Worm (Caenorhabditis elegans): ENCODE results near the gene ced-10.

ced-10 gene

DNA sequence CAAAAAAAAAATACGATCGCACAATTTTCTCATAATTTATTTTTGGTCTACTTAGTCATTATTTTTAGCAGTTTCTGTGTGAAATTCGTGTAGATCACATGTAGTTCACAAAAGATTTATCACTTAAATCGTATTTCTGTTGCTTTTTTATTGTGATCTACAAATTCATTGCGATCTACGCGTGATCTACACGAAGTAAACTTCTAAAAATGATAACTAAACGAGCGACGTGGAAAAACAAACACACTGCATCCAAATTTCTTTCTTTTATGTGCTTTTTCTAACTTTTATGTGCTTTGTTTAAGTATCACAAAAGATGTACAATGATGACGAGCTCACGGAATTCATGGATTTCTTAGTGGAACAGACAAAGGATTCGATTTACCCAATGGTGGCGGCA lies 30.5 kb upstream of the ced-10 start, which contains the start of gene B0212.3:
Gene B0212.3 (plus strand): TSS at position 301 of the 400 bp plus-strand sequence.
- TF ChIP-seq F10B5.3 (tag; optimal IDR thresholded peaks at IDR 0.05) (no peak), lin-39 (tag; optimal IDR thresholded peaks at IDR 0.05) (no peak), tra-1 (GFP tag; IDR thresholded peaks at IDR 0.05) (no peak), T26A8.4 (GFP tag; IDR thresholded peaks at IDR 0.05) (no peak), ceh-82 (tag; optimal IDR thresholded peaks at IDR 0.05) (no peak), zfp-3 (GFP tag; conservative IDR thresholded peaks at IDR 0.05) (no peak), spr-1 (tag; optimal IDR thresholded peaks at IDR 0.05) (no peak), nhr-76 (tag; optimal IDR thresholded peaks at IDR 0.05) (no peak), nhr-10 (tag; optimal IDR thresholded peaks at IDR 0.05) (no peak), zag-1 (tag; optimal IDR thresholded peaks at IDR 0.05) (no peak), pqm-1 (tag; optimal IDR thresholded peaks at IDR 0.05) (no peak), nhr-77 (tag; optimal IDR thresholded peaks at IDR 0.05) (no peak), madf-9 (GFP tag; conservative IDR thresholded peaks at IDR 0.05) (no peak), nhr-102 (tag; optimal IDR thresholded peaks at IDR 0.05) (no peak), egl-43 (GFP tag; IDR thresholded peaks at IDR 0.05) (no peak), dve-1 (tag; optimal IDR thresholded peaks at IDR 0.05; ENCODE audit: insufficient read depth) (no peak), php-3 (GFP tag; IDR thresholded peaks at IDR 0.05) (no peak), ZK546.5 (tag; optimal IDR thresholded peaks at IDR 0.05) (no peak), ztf-7 (tag; optimal IDR thresholded peaks at IDR 0.05) (no peak), saeg-2 (GFP tag; IDR thresholded peaks at IDR 0.05) (no peak)

DNA sequence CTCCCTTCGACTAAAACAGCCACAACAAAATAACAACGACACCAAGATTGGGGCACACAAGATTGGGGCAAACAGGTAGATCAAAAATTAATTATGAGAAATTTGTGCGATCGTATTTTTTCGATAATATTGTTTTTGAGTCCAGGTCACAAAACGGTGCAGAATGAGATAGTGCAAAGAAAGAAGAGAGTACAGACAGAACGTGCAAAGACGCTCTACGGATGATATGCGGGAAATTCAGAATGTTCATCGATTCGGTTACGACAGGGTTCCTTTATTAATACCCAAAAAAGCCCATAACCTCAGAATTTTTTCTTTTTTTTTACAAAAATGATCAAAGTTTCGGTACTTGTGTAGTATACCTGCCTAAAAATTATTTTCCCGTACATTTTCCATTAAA lies 29.9 kb upstream of the ced-10 start:
- peak; percentile 11 for TF ChIP-seq dpl-1 (GFP tag; optimal IDR thresholded peaks at IDR 0.05)
- no peak for TF ChIP-seq Y105C5A.15 (GFP tag; IDR thresholded peaks at IDR 0.05)
- TF ChIP-seq lin-38 (GFP tag; IDR thresholded peaks at IDR 0.05), result peak; percentile 69

DNA sequence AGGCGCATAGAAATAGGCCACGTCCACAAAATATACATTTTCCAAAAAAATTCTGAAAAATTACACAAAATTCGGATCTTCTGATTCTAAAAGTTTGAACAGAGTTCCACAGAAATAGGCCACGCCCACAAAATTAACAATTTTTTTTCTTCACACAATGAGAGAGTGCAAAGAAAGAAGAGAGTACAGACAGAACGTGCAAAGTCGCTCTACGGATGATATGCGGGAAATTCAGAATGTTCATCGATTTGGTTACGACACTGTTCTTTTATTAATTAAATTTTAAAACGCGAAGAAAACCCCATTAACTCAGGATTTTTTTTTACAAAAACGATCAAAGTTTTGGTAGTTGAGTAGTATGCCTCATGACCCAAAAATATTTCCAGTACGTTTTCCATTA lies 23.7 kb upstream of the ced-10 start:
- TF ChIP-seq mes-2 (tag; optimal IDR thresholded peaks at IDR 0.05; ENCODE audit: poor library complexity, severe bottlenecking) (peak; percentile 18), aha-1 (tag) (peak; percentile 72), ZK337.2 (GFP tag; IDR thresholded peaks at IDR 0.05) (no peak), hmg-1.1 (GFP tag; IDR thresholded peaks at IDR 0.05) (no peak), spr-1 (tag; optimal IDR thresholded peaks at IDR 0.05) (no peak), lin-38 (GFP tag; IDR thresholded peaks at IDR 0.05) (peak; percentile 73), Y48G9A.11 (GFP tag; IDR thresholded peaks at IDR 0.05) (no peak), T26A8.4 (GFP tag; IDR thresholded peaks at IDR 0.05) (no peak), duxl-1 (tag; optimal IDR thresholded peaks at IDR 0.05; ENCODE audit: poor library complexity) (no peak), nhr-42 (GFP tag; IDR thresholded peaks at IDR 0.05) (no peak), F26F4.8 (GFP tag; conservative IDR thresholded peaks at IDR 0.05) (no peak), lsy-2 (tag; optimal IDR thresholded peaks at IDR 0.05) (peak in 1 of 2 experiments; percentile 37), jun-1 (tag; optimal IDR thresholded peaks at IDR 0.05) (no peak), dpl-1 (GFP tag; optimal IDR thresholded peaks at IDR 0.05) (peak; percentile 34), zag-1 (tag; optimal IDR thresholded peaks at IDR 0.05) (no peak), ces-1 (GFP tag; optimal IDR thresholded peaks at IDR 0.05) (no peak), nhr-77 (tag; optimal IDR thresholded peaks at IDR 0.05) (no peak), daf-12 (tag; optimal IDR thresholded peaks at IDR 0.05) (no peak)

- TF ChIP-seq nhr-48 (tag; optimal IDR thresholded peaks at IDR 0.05), result no peak
- no peak for TF ChIP-seq T26A8.4 (GFP tag; IDR thresholded peaks at IDR 0.05)
- no peak for TF ChIP-seq duxl-1 (tag; optimal IDR thresholded peaks at IDR 0.05; ENCODE audit: poor library complexity)
- TF ChIP-seq dmd-6 (GFP tag; IDR thresholded peaks at IDR 0.05), result no peak
- TF ChIP-seq hmg-1.1 (GFP tag; IDR thresholded peaks at IDR 0.05), result no peak
- TF ChIP-seq nhr-28 (tag; optimal IDR thresholded peaks at IDR 0.05), result no peak
- TF ChIP-seq fkh-10 (GFP tag; optimal IDR thresholded peaks at IDR 0.05), result no peak
- TF ChIP-seq hif-1 (tag; optimal IDR thresholded peaks at IDR 0.05), result no peak
- TF ChIP-seq attf-4 (tag; optimal IDR thresholded peaks at IDR 0.05), result no peak
- TF ChIP-seq aha-1 (tag), result no peak
- no peak for TF ChIP-seq nhr-25 (tag; optimal IDR thresholded peaks at IDR 0.05; ENCODE audit: borderline replicate concordance, insufficient read depth)
- no peak for TF ChIP-seq daf-8 (GFP tag; IDR thresholded peaks at IDR 0.05)
- TF ChIP-seq unc-62 (GFP tag; optimal IDR thresholded peaks at IDR 0.05 in 1 of 2), result no peak
- TF ChIP-seq unc-62 (tag; optimal IDR thresholded peaks at IDR 0.05), result no peak
- TF ChIP-seq ceh-32 (tag; optimal IDR thresholded peaks at IDR 0.05; ENCODE audit: poor library complexity), result no peak
- TF ChIP-seq mxl-3 (GFP tag; optimal IDR thresholded peaks at IDR 0.05), result no peak
- TF ChIP-seq nhr-237 (tag; optimal IDR thresholded peaks at IDR 0.05), result no peak
Observed at ce11 chrIV:3532167-3532566, 22.8 kb upstream of the ced-10 start, which contains the start of gene M57.1. Gene M57.1, plus strand, starts transcription at chrIV:3532467.
